Fruit fly (Drosophila melanogaster): ENCODE data around the gene hoe2.

Gene hoe2

DNA sequence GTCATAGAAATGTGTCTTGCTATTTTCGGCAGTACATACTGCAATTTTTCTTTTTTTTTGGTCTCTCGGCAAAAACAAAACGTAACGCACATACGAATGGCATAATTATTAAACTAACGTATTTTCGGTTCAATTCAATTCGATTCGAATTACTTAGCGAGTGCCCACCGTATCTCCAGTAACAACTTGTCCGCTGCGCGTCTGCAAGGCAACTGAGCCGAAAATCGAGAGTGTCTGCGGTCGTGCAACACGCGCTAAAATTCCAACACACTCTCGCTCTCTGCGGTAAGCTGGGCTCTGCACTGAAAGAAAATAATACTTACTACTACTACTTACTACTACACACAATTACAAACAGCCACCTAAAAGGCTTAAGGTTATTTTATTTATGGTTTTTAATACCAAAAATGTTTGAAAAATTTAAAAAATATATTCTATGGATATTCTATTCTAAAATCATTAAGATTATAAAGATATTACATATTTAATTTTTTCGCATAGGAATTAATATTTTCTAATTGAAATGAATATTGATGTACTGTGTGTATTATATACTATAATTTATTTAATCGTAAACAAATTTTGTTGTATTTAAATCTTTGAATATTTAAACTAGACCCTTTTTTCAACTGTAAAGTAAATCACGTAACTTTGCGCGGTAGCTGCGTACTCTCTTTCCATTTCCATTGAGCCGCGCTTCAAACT lies 29.6 kb downstream of the hoe2 start, which contains the start of gene snsl (continued):
- peak; percentile 0 for TF ChIP-seq mirr (GFP tag; optimal IDR thresholded peaks at IDR 0.05)
- TF ChIP-seq luna (GFP tag; optimal IDR thresholded peaks at IDR 0.05), result no peak
- TF ChIP-seq Dfd (GFP tag; optimal IDR thresholded peaks at IDR 0.05), result no peak
- peak; percentile 70 for TF ChIP-seq CG17359 (tag; optimal IDR thresholded peaks at IDR 0.05)
- TF ChIP-seq Dp (GFP tag; optimal IDR thresholded peaks at IDR 0.05), result no peak
- TF ChIP-seq CG13424 (tag; optimal IDR thresholded peaks at IDR 0.05), result peak; percentile 88
- TF ChIP-seq pan (optimal IDR thresholded peaks at IDR 0.05), result no peak
- TF ChIP-seq pan (GFP tag; optimal IDR thresholded peaks at IDR 0.05 in 1 of 2, IDR thresholded peaks at IDR 0.05 in 1 of 2), result peak in 1 of 2 experiments; percentile 47
- peak; percentile 64 for TF ChIP-seq Blimp-1 (GFP tag; optimal IDR thresholded peaks at IDR 0.05)
- peak; percentile 84 for TF ChIP-seq CG31441 (GFP tag; IDR thresholded peaks at IDR 0.05)
- no peak for TF ChIP-seq al (GFP tag; IDR thresholded peaks at IDR 0.05)
- TF ChIP-seq MBD-R2 (GFP tag; IDR thresholded peaks at IDR 0.05), result peak; percentile 21; the same call in 1 of the 2 replicates
- TF ChIP-seq slbo (GFP tag; IDR thresholded peaks at IDR 0.05), result peak; percentile 29; the same call in 1 of the 2 replicates
- peak; percentile 61 for TF ChIP-seq Hmr (GFP tag; optimal IDR thresholded peaks at IDR 0.05)
- TF ChIP-seq Rx (GFP tag; IDR thresholded peaks at IDR 0.05), result no peak
- peak; percentile 64 for TF ChIP-seq tap (tag; optimal IDR thresholded peaks at IDR 0.05)
- TF ChIP-seq CG13296 (GFP tag; optimal IDR thresholded peaks at IDR 0.05), result peak; percentile 78
- TF ChIP-seq CG5180 (GFP tag; optimal IDR thresholded peaks at IDR 0.05), result peak; percentile 49
- peak; percentile 62 for TF ChIP-seq nom (GFP tag; optimal IDR thresholded peaks at IDR 0.05)
- TF ChIP-seq CG31224 (GFP tag; IDR thresholded peaks at IDR 0.05), result 0 out of 2 replicates have a peak, but pooled peaks have one; percentile 31
- peak; percentile 1 for TF ChIP-seq Asciz (GFP tag; optimal IDR thresholded peaks at IDR 0.05)
- peak; percentile 41; the same call in 1 of the 3 replicates for TF ChIP-seq ase (GFP tag; IDR thresholded peaks at IDR 0.05)
- TF ChIP-seq CG10267 (tag; optimal IDR thresholded peaks at IDR 0.05), result peak; percentile 72
- no peak for TF ChIP-seq CG11456 (GFP tag; IDR thresholded peaks at IDR 0.05)
- TF ChIP-seq fd3F (GFP tag; optimal IDR thresholded peaks at IDR 0.05), result peak; percentile 62
- peak; percentile 35 for TF ChIP-seq CG13775 (GFP tag; optimal IDR thresholded peaks at IDR 0.05)
- TF ChIP-seq Dbx (GFP tag; IDR thresholded peaks at IDR 0.05), result 0 out of 3 replicates have a peak, but pooled peaks have one; percentile 14
- TF ChIP-seq Ada2b (GFP tag; IDR thresholded peaks at IDR 0.05), result peak; percentile 29; the same call in 1 of the 2 replicates
- peak; percentile 7 for TF ChIP-seq CG2120 (GFP tag; optimal IDR thresholded peaks at IDR 0.05)
- peak; percentile 81 for TF ChIP-seq Nf-YC (tag; optimal IDR thresholded peaks at IDR 0.05)
- peak; percentile 85 for TF ChIP-seq CG18262 (tag; optimal IDR thresholded peaks at IDR 0.05)
- TF ChIP-seq Sox102F (GFP tag; optimal IDR thresholded peaks at IDR 0.05), result peak; percentile 80
- peak; percentile 18; the same call in 1 of the 2 replicates for TF ChIP-seq CG10366 (GFP tag; IDR thresholded peaks at IDR 0.05)
- TF ChIP-seq otp (GFP tag; IDR thresholded peaks at IDR 0.05), result 0 out of 3 replicates have a peak, but pooled peaks have one; percentile 39
- peak; percentile 27 for TF ChIP-seq CG4820 (GFP tag; optimal IDR thresholded peaks at IDR 0.05)
- no peak for TF ChIP-seq cato (GFP tag; optimal IDR thresholded peaks at IDR 0.05; ENCODE audit: borderline replicate concordance)
- TF ChIP-seq CG12659 (GFP tag; optimal IDR thresholded peaks at IDR 0.05), result peak; percentile 77
- no peak for TF ChIP-seq chn (GFP tag; optimal IDR thresholded peaks at IDR 0.05)
- peak; percentile 55 for TF ChIP-seq sd (tag; optimal IDR thresholded peaks at IDR 0.05)
- TF ChIP-seq CG14710 (tag; optimal IDR thresholded peaks at IDR 0.05), result peak; percentile 40
- peak; percentile 39 for TF ChIP-seq CG4328 (GFP tag; optimal IDR thresholded peaks at IDR 0.05)
- TF ChIP-seq CG11723 (GFP tag; optimal IDR thresholded peaks at IDR 0.05), result peak; percentile 35
- no peak for TF ChIP-seq gcm2 (GFP tag; optimal IDR thresholded peaks at IDR 0.05)
- peak; percentile 89 for TF ChIP-seq dmrt99B (tag; optimal IDR thresholded peaks at IDR 0.05)
- TF ChIP-seq klu (GFP tag; IDR thresholded peaks at IDR 0.05), result 0 out of 2 replicates have a peak, but pooled peaks have one; percentile 21
- TF ChIP-seq CG1832 (GFP tag; optimal IDR thresholded peaks at IDR 0.05), result no peak
- peak; percentile 81 for TF ChIP-seq CG12391 (tag; optimal IDR thresholded peaks at IDR 0.05)
- TF ChIP-seq sc (optimal IDR thresholded peaks at IDR 0.05), result no peak
- no peak for TF ChIP-seq sc (GFP tag; optimal IDR thresholded peaks at IDR 0.05)

All from whole organism, embryonic.